Fruit fly (Drosophila melanogaster): Measurements from ENCODE around the gene PNKP.

Gene PNKP

DNA sequence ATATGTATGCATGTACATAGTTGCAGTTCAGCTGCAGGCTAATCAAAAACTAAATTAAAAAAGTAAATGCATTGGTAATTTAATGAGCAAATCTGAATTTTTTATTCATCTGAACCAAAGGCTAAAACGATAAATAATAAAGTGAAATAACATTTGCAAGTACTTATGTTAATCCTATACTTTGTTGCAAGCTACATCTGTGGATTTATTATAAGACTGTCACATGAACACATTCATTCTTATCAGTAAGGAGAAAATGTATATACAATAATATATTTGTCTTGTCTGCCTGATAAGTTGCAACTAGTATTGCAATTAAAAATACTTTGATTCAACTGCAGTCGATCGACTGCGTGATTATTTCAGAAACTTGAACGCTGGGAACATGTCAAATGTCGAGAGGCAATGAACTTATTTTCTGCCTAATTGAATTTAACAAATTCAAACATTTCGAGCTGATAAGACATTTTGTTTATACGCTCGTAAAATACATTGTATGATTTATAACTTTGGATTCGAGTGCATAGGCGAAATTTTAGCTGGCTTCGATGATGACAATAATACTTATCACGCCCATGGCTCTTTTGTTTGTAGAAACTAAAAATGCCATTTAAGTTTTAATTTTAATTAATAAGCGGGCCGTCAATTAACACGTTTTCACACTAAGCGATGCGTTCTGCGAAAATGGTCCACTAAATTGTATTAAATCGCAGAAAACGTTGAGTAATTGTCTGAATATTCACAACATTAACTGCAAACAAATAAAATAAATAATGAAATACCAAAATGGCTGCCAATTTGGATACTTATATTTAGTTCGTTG, 15.1 kb downstream of the PNKP start:
- TF ChIP-seq pan (optimal IDR thresholded peaks at IDR 0.05) (no peak), CG8478 (optimal IDR thresholded peaks at IDR 0.05) (no peak), Dll (optimal IDR thresholded peaks at IDR 0.05) (no peak), EcR (GFP tag; optimal IDR thresholded peaks at IDR 0.05) (no peak), psq (optimal IDR thresholded peaks at IDR 0.05) (no peak)

DNA sequence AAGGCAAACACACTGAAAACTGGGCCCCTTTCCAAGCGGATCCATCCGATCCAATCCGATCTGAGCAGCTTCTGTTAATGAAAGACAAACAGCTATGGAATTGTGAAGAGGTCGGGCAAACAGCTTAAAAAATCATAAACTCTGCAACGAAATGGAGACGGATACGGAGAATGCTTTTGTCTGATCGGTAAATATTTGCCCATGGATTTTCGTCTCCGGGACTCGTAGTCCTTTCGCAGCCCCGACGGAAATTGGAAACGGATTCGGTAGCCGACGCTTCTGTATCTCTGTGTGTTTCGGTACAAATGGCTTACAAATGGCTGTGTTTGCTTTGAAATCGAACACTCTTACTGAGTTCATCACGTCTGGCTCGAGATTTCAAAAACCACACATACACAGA, 16.4 kb downstream of the PNKP start:
- TF ChIP-seq CG8478 (optimal IDR thresholded peaks at IDR 0.05) (no peak), psq (optimal IDR thresholded peaks at IDR 0.05) (no peak), Dll (optimal IDR thresholded peaks at IDR 0.05) (no peak), usp (GFP tag; optimal IDR thresholded peaks at IDR 0.05) (no peak), EcR (GFP tag; optimal IDR thresholded peaks at IDR 0.05) (no peak)

DNA sequence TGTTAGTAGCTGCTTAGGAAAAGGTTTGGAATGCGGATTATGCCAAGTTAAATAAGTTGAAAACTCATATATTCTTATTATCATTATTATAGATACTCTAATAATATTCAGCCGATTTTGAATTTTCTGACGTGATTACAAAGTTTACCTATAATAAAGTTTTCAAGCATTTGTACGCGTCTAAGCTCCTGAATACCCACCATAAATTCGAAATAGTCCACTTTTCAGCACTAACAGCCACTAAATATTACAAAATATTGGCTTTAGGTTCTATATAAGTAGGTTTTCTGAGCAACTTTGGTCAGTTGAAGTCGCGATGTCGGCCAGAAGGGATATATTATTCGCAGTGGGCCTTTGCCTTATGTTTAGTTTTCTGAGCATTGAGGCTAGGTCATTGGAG, 19.3 kb downstream of the PNKP start, which contains the start of gene CG7443:
Gene CG7443, plus strand, starts transcription at position 301 of the 400 bp plus-strand sequence.
- TF ChIP-seq EcR (GFP tag; optimal IDR thresholded peaks at IDR 0.05) (no peak), pan (optimal IDR thresholded peaks at IDR 0.05) (no peak), usp (GFP tag; optimal IDR thresholded peaks at IDR 0.05) (no peak), psq (optimal IDR thresholded peaks at IDR 0.05) (no peak), Dll (optimal IDR thresholded peaks at IDR 0.05) (no peak), CG8478 (optimal IDR thresholded peaks at IDR 0.05) (no peak)

DNA sequence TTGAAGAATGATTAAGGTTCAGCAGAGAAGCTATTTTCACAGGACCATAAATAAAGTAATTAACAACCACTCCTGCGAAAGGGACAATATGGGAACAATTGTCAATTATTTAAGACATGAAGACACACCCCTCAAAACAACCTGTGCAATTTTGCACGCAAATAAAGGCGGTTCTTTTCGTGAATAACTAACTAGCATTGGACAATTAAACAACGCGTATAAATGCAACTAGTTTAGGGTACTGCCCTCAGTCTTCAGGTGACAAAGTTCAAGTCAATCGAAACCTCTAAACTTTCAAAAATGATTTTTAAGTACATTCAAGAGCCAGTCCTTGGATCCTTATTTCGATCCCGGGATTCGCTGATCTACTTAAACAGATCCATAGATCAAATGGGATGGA, 21.9 kb downstream of the PNKP start, which contains the start of gene Or85a:
Gene Or85a, plus strand, starts transcription at position 301 of the 400 bp plus-strand sequence.
- no peak for TF ChIP-seq usp (GFP tag; optimal IDR thresholded peaks at IDR 0.05)
- TF ChIP-seq Dll (optimal IDR thresholded peaks at IDR 0.05), result no peak
- no peak for TF ChIP-seq CG8478 (optimal IDR thresholded peaks at IDR 0.05)
- TF ChIP-seq pan (optimal IDR thresholded peaks at IDR 0.05), result no peak
- TF ChIP-seq psq (optimal IDR thresholded peaks at IDR 0.05), result no peak

DNA sequence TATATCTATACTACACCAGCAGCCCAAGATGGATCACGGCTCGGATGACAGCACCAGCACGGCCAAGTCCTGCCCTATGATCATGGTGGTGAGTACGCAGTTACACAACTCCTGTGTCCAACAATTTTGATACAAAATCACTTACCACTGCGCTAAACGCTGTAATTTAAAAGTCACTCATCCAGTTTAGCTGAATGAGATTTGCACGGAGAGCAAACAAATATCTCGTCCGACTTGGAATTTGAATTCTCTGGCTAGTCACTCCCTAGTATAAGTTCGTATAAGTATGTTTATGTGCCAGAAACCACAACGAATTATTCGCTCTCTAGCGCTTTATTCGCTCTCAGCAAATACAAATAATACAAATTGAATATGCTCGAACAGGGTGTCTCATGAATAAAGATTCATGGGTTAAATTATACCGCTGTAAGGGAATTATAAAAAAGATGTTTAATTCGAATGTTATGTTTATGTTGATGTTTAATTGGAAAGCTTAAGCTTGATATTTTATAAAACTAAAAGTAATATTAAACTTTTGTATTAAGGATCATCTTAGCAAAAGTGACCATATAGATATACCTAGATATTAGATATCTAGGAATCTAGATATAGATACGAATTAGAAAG, 25.5 kb downstream of the PNKP start:
- no peak for TF ChIP-seq Dll (optimal IDR thresholded peaks at IDR 0.05)
- no peak for TF ChIP-seq usp (GFP tag; optimal IDR thresholded peaks at IDR 0.05)
- TF ChIP-seq pan (optimal IDR thresholded peaks at IDR 0.05), result no peak

DNA sequence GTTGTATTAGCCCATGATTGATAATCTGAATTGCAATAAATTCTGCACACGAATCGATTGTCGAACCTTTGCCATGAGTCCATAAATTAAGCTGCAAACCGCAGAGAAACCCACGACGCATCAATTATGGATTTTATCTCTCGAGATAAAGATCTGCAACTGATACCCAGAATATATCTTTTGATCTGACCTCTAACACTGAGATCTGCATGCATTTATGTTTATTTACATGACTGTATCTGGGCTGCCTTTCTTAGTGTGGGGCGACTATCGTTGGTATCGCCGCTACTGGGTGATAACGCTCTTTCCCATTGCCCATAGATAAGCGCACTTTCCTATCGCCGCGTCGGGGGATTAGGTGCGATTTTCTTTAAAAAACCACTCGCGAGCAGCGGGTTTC, 26.1 kb downstream of the PNKP start, which contains the start of gene Ctr1B:
Gene Ctr1B, plus strand, starts transcription at position 398 of the 400 bp plus-strand sequence.
- TF ChIP-seq EcR (GFP tag; optimal IDR thresholded peaks at IDR 0.05) (no peak), usp (GFP tag; optimal IDR thresholded peaks at IDR 0.05) (no peak), psq (optimal IDR thresholded peaks at IDR 0.05) (no peak), CG8478 (optimal IDR thresholded peaks at IDR 0.05) (no peak), Dll (optimal IDR thresholded peaks at IDR 0.05) (no peak), pan (optimal IDR thresholded peaks at IDR 0.05) (no peak)

DNA sequence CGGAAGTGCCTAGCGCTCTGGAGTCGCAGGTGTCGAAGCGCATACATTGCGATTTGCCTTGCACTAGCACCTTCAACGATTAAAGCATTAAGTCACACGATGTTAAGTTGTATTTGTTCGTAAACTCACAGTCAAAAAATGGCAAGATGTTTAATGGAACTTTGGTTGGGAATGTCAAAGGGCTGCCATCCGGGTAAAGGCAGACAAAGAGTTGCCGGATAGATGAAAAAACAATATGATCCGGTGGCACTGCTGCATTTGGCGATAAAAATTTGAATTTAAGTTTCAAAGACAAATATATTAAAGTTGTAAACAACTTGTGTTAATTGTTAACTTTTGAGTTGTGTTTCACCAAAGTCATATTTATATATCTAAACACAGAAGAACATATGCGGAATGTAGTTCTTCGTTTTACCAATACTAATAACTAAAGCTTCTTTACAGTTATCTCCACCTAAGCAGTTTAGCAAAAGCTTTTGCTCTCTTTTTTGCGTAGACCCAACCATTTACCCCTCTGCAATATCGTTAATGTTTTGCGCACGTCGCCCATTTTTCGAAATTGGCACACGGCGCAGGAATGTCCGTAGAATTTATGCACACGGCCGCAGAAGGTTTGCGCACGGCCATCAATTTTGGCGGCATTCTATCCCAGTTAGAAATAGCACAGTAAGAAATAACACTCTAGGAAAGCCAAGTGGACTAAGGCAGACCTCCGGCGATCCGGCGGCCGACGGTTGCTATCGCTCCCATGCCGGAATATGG, 26.8 kb downstream of the PNKP start, which contains the start of gene Coq2:
Gene Coq2, minus strand, starts transcription at position 200 of the 762 bp plus-strand sequence.
- TF ChIP-seq Dll (optimal IDR thresholded peaks at IDR 0.05) (no peak), psq (optimal IDR thresholded peaks at IDR 0.05) (no peak), pan (optimal IDR thresholded peaks at IDR 0.05) (no peak), EcR (GFP tag; optimal IDR thresholded peaks at IDR 0.05) (no peak)

DNA sequence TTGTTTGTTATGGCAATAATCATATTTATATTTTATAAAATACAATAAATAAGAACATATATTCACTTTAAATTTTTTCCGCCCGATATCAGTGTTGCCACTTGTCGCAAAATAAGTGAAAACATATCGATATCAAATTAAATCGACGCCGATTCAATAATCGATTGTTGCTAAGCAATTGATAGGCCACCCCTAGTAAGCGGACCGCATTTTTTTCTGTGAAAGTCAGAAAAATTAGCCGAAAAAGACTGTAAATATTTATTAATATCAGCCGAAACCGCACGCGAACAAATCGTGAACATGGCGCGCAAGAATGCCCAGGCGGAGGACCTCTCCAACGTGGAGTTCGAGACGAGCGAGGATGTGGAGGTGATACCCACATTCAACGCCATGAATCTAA, 30.3 kb downstream of the PNKP start, which contains the start of gene CG7483:
Gene CG7483, plus strand, starts transcription at position 171 of the 400 bp plus-strand sequence.
- TF ChIP-seq EcR (GFP tag; optimal IDR thresholded peaks at IDR 0.05) (no peak), Dll (optimal IDR thresholded peaks at IDR 0.05) (no peak), CG8478 (optimal IDR thresholded peaks at IDR 0.05) (no peak), psq (optimal IDR thresholded peaks at IDR 0.05) (no peak), pan (optimal IDR thresholded peaks at IDR 0.05) (no peak), usp (GFP tag; optimal IDR thresholded peaks at IDR 0.05) (no peak)

DNA sequence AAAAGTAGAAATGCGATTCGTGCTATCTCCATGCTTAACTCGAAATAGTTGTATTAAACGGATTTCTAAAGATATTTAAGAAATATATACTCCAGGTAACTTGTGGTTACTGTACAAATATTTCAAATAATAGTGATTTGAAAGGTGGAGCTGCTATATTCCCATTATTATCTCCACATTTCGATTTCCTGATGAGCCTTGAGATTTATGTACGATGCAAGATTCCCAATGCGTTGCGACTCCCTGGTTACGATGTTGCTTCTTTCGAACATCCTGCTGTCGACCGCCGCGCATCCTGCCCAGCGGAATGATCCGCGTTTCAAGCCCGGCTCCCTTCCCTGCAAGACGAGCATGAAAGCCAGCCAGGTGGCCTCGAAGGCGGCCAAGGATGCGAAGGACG, 31.3 kb downstream of the PNKP start, which contains the start of the genes CG11694 and CG11698:
Gene CG11694, minus strand, starts transcription at position 101 of the 400 bp plus-strand sequence.
Gene CG11698, plus strand, starts transcription at position 152 of the 400 bp plus-strand sequence.
- TF ChIP-seq Dll (optimal IDR thresholded peaks at IDR 0.05) (no peak), usp (GFP tag; optimal IDR thresholded peaks at IDR 0.05) (no peak), CG8478 (optimal IDR thresholded peaks at IDR 0.05) (no peak), psq (optimal IDR thresholded peaks at IDR 0.05) (no peak), EcR (GFP tag; optimal IDR thresholded peaks at IDR 0.05) (no peak)

DNA sequence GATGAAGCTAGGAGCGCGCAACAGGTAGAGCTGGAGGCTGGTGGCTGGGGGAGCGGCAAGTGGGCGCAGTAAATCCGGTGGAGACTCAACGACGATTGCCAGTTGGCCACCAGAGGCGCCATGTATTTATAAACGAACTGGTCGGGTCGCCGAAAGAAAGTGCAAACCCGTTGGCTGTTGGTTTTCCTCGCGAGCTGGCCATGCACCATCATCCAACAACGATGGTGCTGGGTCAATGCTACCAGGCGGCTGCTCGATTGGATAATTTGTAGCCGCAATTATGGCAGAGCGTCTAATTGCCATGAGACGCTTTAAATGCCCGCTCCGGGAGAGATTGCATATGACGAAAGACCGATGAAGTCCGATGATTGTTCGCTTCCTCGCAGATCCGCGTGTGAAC, 32.6 kb downstream of the PNKP start, which contains the start of gene CG11693:
Gene CG11693, minus strand, starts transcription at position 101 of the 400 bp plus-strand sequence.
- TF ChIP-seq EcR (GFP tag; optimal IDR thresholded peaks at IDR 0.05), result no peak

DNA sequence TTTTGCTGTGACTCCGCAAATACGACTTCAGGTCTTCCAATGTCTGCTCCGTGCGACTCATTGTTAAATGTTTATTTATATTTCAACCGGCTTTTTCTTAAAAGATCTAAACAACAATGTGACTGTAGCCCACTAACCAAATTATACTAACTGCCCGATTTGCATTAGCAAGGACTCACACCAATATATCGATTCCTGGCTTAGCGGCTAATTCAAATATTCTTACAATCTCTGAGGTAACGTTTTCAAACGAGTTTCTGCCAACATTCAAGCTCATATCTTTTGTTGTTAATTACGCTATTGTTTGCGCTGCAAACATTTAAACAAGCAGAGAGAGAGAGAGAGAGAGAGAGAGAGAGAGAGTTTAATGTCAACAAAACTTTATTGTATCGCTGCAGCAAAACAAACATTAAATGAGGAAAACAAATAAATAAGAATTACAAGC, 34.8 kb downstream of the PNKP start, which contains the start of gene tex:
Gene tex, minus strand, starts transcription at position 131 of the 445 bp plus-strand sequence.
- TF ChIP-seq CG8478 (optimal IDR thresholded peaks at IDR 0.05), result no peak

DNA sequence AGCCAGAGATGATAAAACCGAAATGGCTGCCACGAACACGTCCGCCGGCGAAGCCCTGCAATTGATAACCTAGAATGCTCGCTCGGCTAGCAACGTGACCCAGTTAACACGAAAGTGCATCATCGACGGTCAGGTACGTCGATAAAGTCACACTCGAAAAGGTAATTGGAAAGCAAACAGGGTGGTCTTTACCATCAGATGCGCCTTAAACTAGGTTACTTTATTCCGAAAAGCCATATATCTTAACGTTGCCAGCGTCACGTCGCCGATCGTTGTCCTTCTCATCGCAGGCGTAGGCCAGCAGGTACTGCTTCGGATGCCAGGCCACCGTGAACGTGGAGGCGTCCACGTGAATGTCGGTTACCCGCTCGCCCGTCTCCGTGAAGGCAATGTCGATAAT, 36.0 kb downstream of the PNKP start:
- TF ChIP-seq usp (GFP tag; optimal IDR thresholded peaks at IDR 0.05), result no peak
- no peak for TF ChIP-seq pan (optimal IDR thresholded peaks at IDR 0.05)
- TF ChIP-seq Dll (optimal IDR thresholded peaks at IDR 0.05), result no peak
- TF ChIP-seq CG8478 (optimal IDR thresholded peaks at IDR 0.05), result no peak
- no peak for TF ChIP-seq psq (optimal IDR thresholded peaks at IDR 0.05)
- TF ChIP-seq EcR (GFP tag; optimal IDR thresholded peaks at IDR 0.05), result no peak

Measured in whole organism.